Fruit fly (Drosophila melanogaster) whole organism, wandering third instar larva: ENCODE results near the gene AttD.

Experiments used
- Abd-B ChIP-seq: fragments of >200 bp; optimal IDR thresholded peaks from 2 replicates; lab custom pipeline; 2017; ENCODE audit warnings: missing biosample characterization, missing genetic modification characterization
- CG32264 ChIP-seq: fragments of 200-800 bp; sonication (Bioruptor generic); optimal IDR thresholded peaks from 2 replicates; lab custom pipeline; 2016; ENCODE audit warnings: missing biosample characterization, missing genetic modification characterization
- CrebA ChIP-seq: fragments of 200-800 bp; sonication (Bioruptor generic); optimal IDR thresholded peaks from 2 replicates; lab custom pipeline; 2016; ENCODE audit warnings: missing biosample characterization, mild to moderate bottlenecking, missing genetic modification characterization, borderline replicate concordance
- Dfd ChIP-seq: fragments of >200 bp; optimal IDR thresholded peaks from 2 replicates; lab custom pipeline; 2017; ENCODE audit warnings: missing biosample characterization, missing genetic modification characterization
- Dif ChIP-seq: fragments of 200-275, 200-300 bp; sonication (Bioruptor generic); optimal IDR thresholded peaks from 2 replicates; lab custom pipeline; 2018; ENCODE audit warnings: missing biosample characterization, missing genetic modification characterization; ENCODE audit not compliant: partially characterized antibody
- HLH106 ChIP-seq: fragments of 200-800 bp; optimal IDR thresholded peaks from 3 replicates; lab custom pipeline; 2019; ENCODE audit warnings: missing biosample characterization, mild to moderate bottlenecking, missing genetic modification characterization, moderate library complexity
- Hr78 ChIP-seq: fragments of >200 bp; optimal IDR thresholded peaks from 2 replicates; lab custom pipeline; 2017; ENCODE audit warnings: missing biosample characterization, missing genetic modification characterization
- Hr83 ChIP-seq: fragments of 200-300 bp; sonication (Bioruptor generic); optimal IDR thresholded peaks from 2 replicates; lab custom pipeline; 2016; ENCODE audit warnings: missing biosample characterization, mild to moderate bottlenecking, missing genetic modification characterization, moderate library complexity; ENCODE audit not compliant: poor library complexity, severe bottlenecking
- Mio ChIP-seq: sonication (Bioruptor generic); optimal IDR thresholded peaks from 2 replicates; lab custom pipeline; 2016; ENCODE audit warnings: missing biosample characterization, missing genetic modification characterization
- Myc ChIP-seq: fragments of >200 bp; optimal IDR thresholded peaks from 2 replicates; lab custom pipeline; 2017
- N ChIP-seq: fragments of >200 bp; optimal IDR thresholded peaks from 2 replicates; lab custom pipeline; 2018; ENCODE audit warnings: missing biosample characterization, missing external identifiers, missing genetic modification characterization
- OdsH ChIP-seq: fragments of 200-800 bp; sonication (Bioruptor generic); optimal IDR thresholded peaks from 2 replicates; lab custom pipeline; 2016; ENCODE audit warnings: missing biosample characterization, mild to moderate bottlenecking, missing genetic modification characterization
- Rel ChIP-seq, 2 experiments: fragments of 200-800 bp; sonication (Bioruptor generic) in 1 of 2; optimal IDR thresholded peaks; 2 replicates in 1 of 2; 3 replicates in 1 of 2; lab custom pipeline; 2016 to 2019; ENCODE audit warnings: mild to moderate bottlenecking in 2 of 2, missing biosample characterization in 2 of 2, missing genetic modification characterization in 2 of 2, moderate library complexity in 1 of 2
- Sp1 ChIP-seq: fragments of 200-800 bp; sonication (Bioruptor generic); optimal IDR thresholded peaks from 3 replicates; lab custom pipeline; 2019; ENCODE audit warnings: missing biosample characterization, mild to moderate bottlenecking, missing genetic modification characterization, moderate library complexity
- Vsx2 ChIP-seq: fragments of 200-300, 225-300 bp; sonication (Bioruptor generic); optimal IDR thresholded peaks from 2 replicates; lab custom pipeline; 2018; ENCODE audit warnings: missing biosample characterization, missing genetic modification characterization; ENCODE audit not compliant: partially characterized antibody
- br ChIP-seq: fragments of 200-800 bp; sonication (Bioruptor generic); optimal IDR thresholded peaks from 2 replicates; lab custom pipeline; 2016; ENCODE audit warnings: missing biosample characterization, missing genetic modification characterization
- brk ChIP-seq: fragments of 200-800 bp; sonication (Bioruptor generic); optimal IDR thresholded peaks from 2 replicates; lab custom pipeline; 2016; ENCODE audit warnings: missing biosample characterization, mild to moderate bottlenecking, missing genetic modification characterization
- dl ChIP-seq, 2 experiments: fragments of 175-275, 200-275 bp in 1 of 2; fragments of 200-275 bp in 1 of 2; sonication (Bioruptor generic); optimal IDR thresholded peaks; lab custom pipeline; 2018; ENCODE audit warnings: mild to moderate bottlenecking in 2 of 2, missing biosample characterization in 2 of 2, missing genetic modification characterization in 2 of 2, moderate library complexity in 2 of 2; ENCODE audit not compliant: partially characterized antibody in 2 of 2, insufficient read depth in 1 of 2
- dmrt93B ChIP-seq: fragments of 200-800 bp; sonication (Bioruptor generic); optimal IDR thresholded peaks from 2 replicates; lab custom pipeline; 2018; ENCODE audit warnings: missing biosample characterization, mild to moderate bottlenecking, missing genetic modification characterization
- ey ChIP-seq: fragments of 200-800 bp; sonication (Bioruptor generic); optimal IDR thresholded peaks from 2 replicates; lab custom pipeline; 2016; ENCODE audit warnings: missing biosample characterization, missing genetic modification characterization
- h ChIP-seq: fragments of 200-800 bp; sonication (Bioruptor generic); optimal IDR thresholded peaks from 3 replicates; lab custom pipeline; 2016; ENCODE audit warnings: missing biosample characterization, mild to moderate bottlenecking, missing genetic modification characterization
- jim ChIP-seq: fragments of 175-275, 200-325 bp; sonication (Bioruptor generic); optimal IDR thresholded peaks from 2 replicates; lab custom pipeline; 2016; ENCODE audit warnings: missing biosample characterization, mild to moderate bottlenecking, missing genetic modification characterization
- lola ChIP-seq: fragments of >200 bp; optimal IDR thresholded peaks from 2 replicates; lab custom pipeline; 2017; ENCODE audit warnings: missing biosample characterization, missing genetic modification characterization
- psq ChIP-seq: fragments of 200-800 bp; sonication (Bioruptor generic); optimal IDR thresholded peaks from 3 replicates; lab custom pipeline; 2017; ENCODE audit warnings: missing biosample characterization, mild to moderate bottlenecking, missing genetic modification characterization, moderate library complexity
- sage ChIP-seq: fragments of 200-800 bp; sonication (Bioruptor generic); optimal IDR thresholded peaks from 2 replicates; lab custom pipeline; 2016; ENCODE audit warnings: missing biosample characterization, mild to moderate bottlenecking, missing genetic modification characterization
- sv ChIP-seq: fragments of 200-800 bp; sonication (Bioruptor generic); optimal IDR thresholded peaks from 3 replicates; lab custom pipeline; 2016; ENCODE audit warnings: missing biosample characterization, missing genetic modification characterization
- tai ChIP-seq: sonication (Bioruptor generic); optimal IDR thresholded peaks from 2 replicates; lab custom pipeline; 2016; ENCODE audit warnings: missing biosample characterization, missing genetic modification characterization
- woc ChIP-seq: sonication (Bioruptor generic); optimal IDR thresholded peaks from 2 replicates; lab custom pipeline; 2016; ENCODE audit warnings: missing biosample characterization, mild to moderate bottlenecking, missing genetic modification characterization

The AttD gene

dm6 chr3R:17626827-17627226 is 1.8 kb downstream of the AttD start, which contains the start of gene CG14325:
CG14325 (plus strand) TSS chr3R:17627127.
- TF ChIP-seq CG32264 (GFP tag; lab: Kevin White, UChicago): no peak
- TF ChIP-seq ey: no peak
- no peak for TF ChIP-seq Hr83 (GFP tag; lab: Kevin White, UChicago)
- no peak for TF ChIP-seq HLH106 (tag; lab: Kevin White, UChicago)
- no peak for TF ChIP-seq Mio (GFP tag; lab: Kevin White, UChicago)
- TF ChIP-seq tai (GFP tag; lab: Kevin White, UChicago): no peak
- no peak for TF ChIP-seq brk (GFP tag; lab: Kevin White, UChicago)
- no peak for TF ChIP-seq OdsH (GFP tag; lab: Kevin White, UChicago)
- TF ChIP-seq Hr78 (GFP tag; lab: Kevin White, UChicago): no peak
- no peak for TF ChIP-seq Vsx2 (GFP tag; lab: Kevin White, UChicago)
- no peak for TF ChIP-seq Abd-B (GFP tag; lab: Kevin White, UChicago)
- TF ChIP-seq N (GFP tag; lab: Kevin White, UChicago): no peak
- TF ChIP-seq Dif (GFP tag; lab: Kevin White, UChicago): no peak
- TF ChIP-seq dmrt93B: no peak
- TF ChIP-seq sv (GFP tag; lab: Kevin White, UChicago): no peak

dm6 chr3R:17630417-17630816 is 5.3 kb downstream of the AttD start, which contains the start of gene CG43175:
CG43175 (plus strand) TSS chr3R:17630717.
- TF ChIP-seq tai (GFP tag; lab: Kevin White, UChicago) (no peak), lola (no peak), woc (GFP tag; lab: Kevin White, UChicago) (no peak)

- TF ChIP-seq Sp1 (GFP tag; lab: Kevin White, UChicago) (no peak), sage (GFP tag; lab: Kevin White, UChicago) (no peak), br (GFP tag; lab: Kevin White, UChicago) (no peak), Dfd (GFP tag; lab: Kevin White, UChicago) (no peak), lola (no peak), sv (GFP tag; lab: Kevin White, UChicago) (no peak), Dif (GFP tag; lab: Kevin White, UChicago) (no peak), Hr78 (GFP tag; lab: Kevin White, UChicago) (no peak), CrebA (GFP tag; lab: Kevin White, UChicago) (no peak), h (GFP tag; lab: Kevin White, UChicago) (no peak), jim (no peak), dl (GFP tag; optimal IDR thresholded peaks at IDR 0.05; lab: Kevin White, UChicago; ENCODE audit: insufficient read depth in 1 of 2, partially characterized antibody in 2 of 2) (no peak), ey (no peak), Myc (lab: Kevin White, UChicago) (no peak), psq (GFP tag; lab: Kevin White, UChicago) (no peak)
These were observed 6.3 kb downstream of the AttD start for dm6 chr3R:17631176-17631865.

- TF ChIP-seq jim (no peak), Rel (GFP tag; optimal IDR thresholded peaks at IDR 0.05; lab: Kevin White, UChicago) (no peak), Rel (tag; optimal IDR thresholded peaks at IDR 0.05; lab: Kevin White, UChicago) (peak; percentile 72)
These were observed 19.0 kb downstream of the AttD start for dm6 chr3R:17644019-17644418.

dm6 chr3R:17645239-17645638 is 20.2 kb downstream of the AttD start:
- TF ChIP-seq Rel (GFP tag; optimal IDR thresholded peaks at IDR 0.05; lab: Kevin White, UChicago): no peak
- peak; percentile 16 for TF ChIP-seq Rel (tag; optimal IDR thresholded peaks at IDR 0.05; lab: Kevin White, UChicago)
- no peak for TF ChIP-seq Myc (lab: Kevin White, UChicago)
